Worm (Caenorhabditis elegans) whole organism, L1 larva: ENCODE results near the gene ptr-20.
"Not testable (repeated sequence)": the region's sequence is repeated elsewhere in the genome, so short reads cannot be mapped to it uniquely, and the experiment has no call there.

Experiments used
- C04F5.9 ChIP-seq: sonication (generic microtip); optimal IDR thresholded peaks from 2 replicates; lab custom pipeline; 2016; ENCODE audit warnings: missing genetic modification characterization, missing compliant biosample characterization
- C16A3.4 ChIP-seq: fragments of 150-350 bp; optimal IDR thresholded peaks from 2 replicates; lab custom pipeline; 2014; ENCODE audit warnings: missing biosample characterization, missing genetic modification characterization
- C34B4.2 ChIP-seq: sonication (generic microtip); optimal IDR thresholded peaks from 2 replicates; lab custom pipeline; 2017; ENCODE audit warnings: mild to moderate bottlenecking, missing genetic modification characterization, missing compliant biosample characterization
- Y116A8C.19 ChIP-seq: sonication (generic microtip); optimal IDR thresholded peaks from 2 replicates; lab custom pipeline; 2016; ENCODE audit warnings: missing compliant biosample characterization, missing genetic modification characterization, borderline replicate concordance
- alr-1 ChIP-seq: fragments of 200-800 bp; sonication (Bioruptor generic); optimal IDR thresholded peaks from 2 replicates; lab custom pipeline; 2018; ENCODE audit warnings: borderline replicate concordance, mild to moderate bottlenecking, missing genetic modification characterization, missing compliant biosample characterization
- ama-1 ChIP-seq: fragments of 150-350 bp; optimal IDR thresholded peaks from 2 replicates; lab custom pipeline; 2014
- ceh-8 ChIP-seq: fragments of 200-800 bp; sonication (Bioruptor generic); optimal IDR thresholded peaks from 2 replicates; lab custom pipeline; 2018; ENCODE audit warnings: mild to moderate bottlenecking, missing genetic modification characterization, moderate library complexity, missing compliant biosample characterization
- ceh-82 ChIP-seq, 3 experiments: fragments of 150-350 bp in 1 of 3; sonication (generic microtip) in 2 of 3; optimal IDR thresholded peaks; 2 replicates each; lab custom pipeline; 2014 to 2017; ENCODE audit warnings: missing biosample characterization in 3 of 3, missing genetic modification characterization in 3 of 3
- ceh-88 ChIP-seq: fragments of 200-800 bp; sonication (Bioruptor generic); IDR thresholded peaks from 2 replicates; pipeline ENCODE4 v1.3.6; 2022; ENCODE audit warnings: missing genetic modification characterization, missing compliant biosample characterization
- ces-1 ChIP-seq: fragments of 150-350 bp; optimal IDR thresholded peaks from 2 replicates; lab custom pipeline; 2014; ENCODE audit warnings: missing biosample characterization, missing genetic modification reagents, missing genetic modification characterization
- dpl-1 ChIP-seq, 3 experiments: fragments of 150-350 bp in 2 of 3; sonication (generic microtip) in 1 of 3; optimal IDR thresholded peaks; 2 replicates each; lab custom pipeline; 2014 to 2017; ENCODE audit warnings: missing biosample characterization in 3 of 3, missing genetic modification characterization in 3 of 3, missing genetic modification reagents in 3 of 3
- efl-3 ChIP-seq: fragments of 200-800 bp; sonication (Bioruptor generic); optimal IDR thresholded peaks from 2 replicates; lab custom pipeline; 2018; ENCODE audit warnings: mild to moderate bottlenecking, missing genetic modification characterization, missing compliant biosample characterization
- egl-13 ChIP-seq: sonication (generic microtip); optimal IDR thresholded peaks from 2 replicates; lab custom pipeline; 2016; ENCODE audit warnings: missing genotype, missing genetic modification reagents, missing genetic modification characterization, missing compliant biosample characterization
- elt-3 ChIP-seq, 6 experiments: fragments of 150-350 bp in 1 of 6; sonication (generic microtip); optimal IDR thresholded peaks; 2 replicates each; lab custom pipeline; 2017 to 2018; ENCODE audit warnings: missing biosample characterization in 6 of 6, missing genetic modification characterization in 6 of 6, inconsistent platforms in 1 of 6
- fkh-10 ChIP-seq: sonication (generic microtip); optimal IDR thresholded peaks from 2 replicates; lab custom pipeline; 2017; ENCODE audit warnings: missing biosample characterization, missing genetic modification reagents, missing genetic modification characterization
- fkh-8 ChIP-seq: sonication (generic microtip); optimal IDR thresholded peaks from 2 replicates; lab custom pipeline; 2016; ENCODE audit warnings: mild to moderate bottlenecking, missing genetic modification characterization, missing compliant biosample characterization
- fos-1 ChIP-seq: fragments of 150-350 bp; optimal IDR thresholded peaks from 2 replicates; lab custom pipeline; 2014; ENCODE audit warnings: missing biosample characterization, missing genetic modification characterization
- grh-1 ChIP-seq: fragments of 200-800 bp; sonication (Bioruptor generic); IDR thresholded peaks from 2 replicates; pipeline ENCODE4 v1.3.6; 2022; ENCODE audit warnings: missing genetic modification reagents, missing genetic modification characterization, missing compliant biosample characterization
- hpl-2 ChIP-seq: fragments of 150-350 bp; optimal IDR thresholded peaks from 2 replicates; lab custom pipeline; 2014; ENCODE audit warnings: missing biosample characterization, missing genetic modification reagents, missing genetic modification characterization
- jun-1 ChIP-seq: fragments of 150-350 bp; optimal IDR thresholded peaks from 2 replicates; lab custom pipeline; 2014; ENCODE audit warnings: missing biosample characterization, missing genetic modification reagents, missing genetic modification characterization
- lin-13 ChIP-seq: fragments of 150-350 bp; optimal IDR thresholded peaks from 2 replicates; lab custom pipeline; 2014; ENCODE audit warnings: missing biosample characterization, missing genetic modification reagents, missing genetic modification characterization
- lin-15B ChIP-seq: fragments of 150-350 bp; sonication (generic microtip); optimal IDR thresholded peaks from 3 replicates; lab custom pipeline; 2014; ENCODE audit warnings: missing biosample characterization, missing genetic modification characterization
- lin-35 ChIP-seq, 2 experiments: fragments of 150-350 bp; optimal IDR thresholded peaks; 2 replicates each; lab custom pipeline; 2014; ENCODE audit warnings: missing biosample characterization in 2 of 2, missing genetic modification characterization in 2 of 2, missing genetic modification reagents in 2 of 2
- lin-39 ChIP-seq: fragments of 150-350 bp; optimal IDR thresholded peaks from 2 replicates; lab custom pipeline; 2014; ENCODE audit warnings: missing biosample characterization, missing genetic modification reagents, missing genetic modification characterization
- lsy-2 ChIP-seq, 2 experiments: fragments of 150-350 bp; optimal IDR thresholded peaks; 2 replicates each; lab custom pipeline; 2014; ENCODE audit warnings: missing biosample characterization in 2 of 2, missing genetic modification characterization in 2 of 2
- mdl-1 ChIP-seq, 2 experiments: fragments of 150-350 bp; optimal IDR thresholded peaks; 2 replicates each; lab custom pipeline; 2014 to 2017; ENCODE audit warnings: missing biosample characterization in 2 of 2, missing genetic modification characterization in 2 of 2, inconsistent platforms in 1 of 2
- mef-2 ChIP-seq: fragments of 150-350 bp; optimal IDR thresholded peaks from 2 replicates; lab custom pipeline; 2014; ENCODE audit warnings: missing biosample characterization, missing genetic modification characterization
- nhr-12 ChIP-seq: sonication (generic microtip); optimal IDR thresholded peaks from 2 replicates; lab custom pipeline; 2017; ENCODE audit warnings: missing biosample characterization, missing genetic modification characterization
- nhr-19 ChIP-seq: fragments of 200-800 bp; sonication (Bioruptor generic); conservative IDR thresholded peaks from 2 replicates; pipeline ENCODE4 v1.3.6; 2022; ENCODE audit warnings: missing genetic modification characterization, missing compliant biosample characterization
- nhr-71 ChIP-seq: sonication (generic microtip); optimal IDR thresholded peaks from 2 replicates; lab custom pipeline; 2016; ENCODE audit warnings: mild to moderate bottlenecking, missing genetic modification characterization, moderate library complexity, missing compliant biosample characterization
- nhr-77 ChIP-seq: fragments of 150-350 bp; optimal IDR thresholded peaks from 2 replicates; lab custom pipeline; 2014; ENCODE audit warnings: missing biosample characterization, missing genetic modification characterization
- nhr-85 ChIP-seq: sonication (generic microtip); peaks from one replicate; lab custom pipeline; 2016; ENCODE audit warnings: missing genetic modification characterization, inconsistent platforms, missing compliant biosample characterization
- nhr-90 ChIP-seq: sonication (generic microtip); optimal IDR thresholded peaks from 2 replicates; lab custom pipeline; 2016; ENCODE audit warnings: mild to moderate bottlenecking, missing genetic modification characterization, missing compliant biosample characterization; ENCODE audit not compliant: poor library complexity
- pax-3 ChIP-seq: fragments of 200-800 bp; sonication (Bioruptor generic); optimal IDR thresholded peaks from 2 replicates; lab custom pipeline; 2018; ENCODE audit warnings: mild to moderate bottlenecking, missing genetic modification characterization, moderate library complexity, missing compliant biosample characterization
- rnt-1 ChIP-seq: sonication (generic microtip); optimal IDR thresholded peaks from 2 replicates; lab custom pipeline; 2016; ENCODE audit warnings: mild to moderate bottlenecking, missing genetic modification characterization, moderate library complexity, missing compliant biosample characterization
- snpc-4 ChIP-seq: fragments of 150-350 bp; optimal IDR thresholded peaks from 2 replicates; lab custom pipeline; 2014; ENCODE audit warnings: missing biosample characterization, missing genetic modification characterization
- swsn-7 ChIP-seq: sonication (generic microtip); optimal IDR thresholded peaks from 2 replicates; lab custom pipeline; 2016; ENCODE audit warnings: missing genetic modification characterization, missing compliant biosample characterization
- unc-130 ChIP-seq: fragments of 150-350 bp; optimal IDR thresholded peaks from 2 replicates; lab custom pipeline; 2017; ENCODE audit warnings: missing biosample characterization, missing genetic modification characterization, inconsistent platforms
- unc-30 ChIP-seq: sonication (generic microtip); optimal IDR thresholded peaks from 2 replicates; lab custom pipeline; 2017; ENCODE audit warnings: missing biosample characterization, missing genetic modification characterization
- unc-62 ChIP-seq: fragments of 150-350 bp; optimal IDR thresholded peaks from 2 replicates; lab custom pipeline; 2014; ENCODE audit warnings: missing biosample characterization, missing genetic modification reagents, missing genetic modification characterization
- unc-98 ChIP-seq: fragments of 200-800 bp; sonication (Bioruptor generic); IDR thresholded peaks from 2 replicates; pipeline ENCODE4 v1.3.6; 2022; ENCODE audit warnings: missing genetic modification characterization, missing compliant biosample characterization
- vab-15 ChIP-seq: sonication (generic microtip); optimal IDR thresholded peaks from 2 replicates; lab custom pipeline; 2017; ENCODE audit warnings: missing genotype, mild to moderate bottlenecking, missing genetic modification characterization, missing compliant biosample characterization
- zag-1 ChIP-seq: fragments of 150-350 bp; optimal IDR thresholded peaks from 2 replicates; lab custom pipeline; 2014; ENCODE audit warnings: missing biosample characterization, missing genetic modification characterization
- zip-4 ChIP-seq: fragments of 200-800 bp; sonication (Bioruptor generic); optimal IDR thresholded peaks from 2 replicates; lab custom pipeline; 2018; ENCODE audit warnings: mild to moderate bottlenecking, missing genetic modification characterization, moderate library complexity, missing compliant biosample characterization
- ztf-11 ChIP-seq, 2 experiments: sonication (generic microtip); optimal IDR thresholded peaks; 2 replicates each; lab custom pipeline; 2016 to 2017; ENCODE audit warnings: missing genetic modification characterization in 2 of 2, missing biosample characterization in 1 of 2, missing compliant biosample characterization in 1 of 2

ptr-20 gene

DNA sequence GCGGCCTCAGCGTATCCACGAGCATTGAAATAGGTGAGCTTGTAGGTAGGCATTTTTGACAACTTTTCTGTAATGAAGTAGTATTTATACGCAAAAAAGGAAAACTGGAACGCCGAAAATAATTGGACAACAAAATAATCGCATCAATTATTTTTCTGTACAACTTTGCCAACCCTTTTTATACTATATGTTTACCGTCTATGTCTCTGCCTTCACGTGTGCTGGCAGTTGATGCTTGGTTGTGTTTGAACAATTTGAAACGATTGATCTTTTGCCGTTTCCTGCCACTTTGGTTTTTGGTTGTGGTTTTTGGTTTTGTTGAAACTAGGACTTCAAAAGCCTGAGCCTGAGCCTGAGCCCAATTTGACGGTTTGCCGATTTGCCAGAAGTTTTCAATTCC lies 9.4 kb downstream of the ptr-20 start, which contains the start of gene gst-28:
gst-28 (minus strand) TSS at position 238 of the 400 bp plus-strand sequence.
- peak in 1 of 2 experiments; percentile 40 for TF ChIP-seq mdl-1 (tag; optimal IDR thresholded peaks at IDR 0.05; lab: Kevin White, UChicago)
- TF ChIP-seq lin-35 (GFP tag; optimal IDR thresholded peaks at IDR 0.05; lab: Kevin White, UChicago): peak in 1 of 2 experiments; percentile 7
- TF ChIP-seq rnt-1: no peak

DNA sequence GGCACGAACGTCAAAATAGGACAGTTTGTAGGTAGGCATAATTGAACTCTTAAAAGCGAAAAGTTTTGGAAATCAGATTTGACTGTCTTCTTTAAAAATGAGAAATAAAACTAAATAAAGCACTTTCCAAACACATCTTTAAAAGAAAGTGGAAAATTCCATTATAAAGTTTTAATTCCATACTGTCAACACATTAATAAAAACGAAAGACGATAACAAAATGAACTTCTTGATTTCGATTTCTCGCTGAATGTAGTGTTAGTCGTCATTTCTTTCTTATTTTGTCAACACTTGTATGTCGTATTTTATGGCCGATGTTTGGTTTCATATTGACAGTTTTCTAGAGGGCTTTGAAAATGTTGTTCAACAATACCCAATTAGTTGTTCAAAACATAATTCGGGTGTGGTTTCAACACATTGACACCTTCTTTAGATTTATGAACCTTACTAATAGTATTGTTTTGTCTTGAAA lies 11.9 kb downstream of the ptr-20 start, which contains the start of gene gst-29:
gst-29 (minus strand) TSS at position 51 of the 472 bp plus-strand sequence.
- TF ChIP-seq C16A3.4 (tag; lab: Kevin White, UChicago) (no peak), nhr-85 (tag; lab: Kevin White, UChicago) (peak; percentile 34), unc-30 (tag; lab: Kevin White, UChicago) (no peak)

- TF ChIP-seq C04F5.9; grh-1 (GFP tag; lab: Robert Waterston, UW); zag-1 (tag; lab: Kevin White, UChicago): not testable (repeated sequence)
- TF ChIP-seq, all 84 proteins: peak for 0; not testable (repeated sequence) for 84
Observed at ce11 chrII:15171816-15172215, 13.8 kb downstream of the ptr-20 start, which contains the start of gene gst-39. Gene gst-39 (minus strand): TSS chrII:15171916.

DNA sequence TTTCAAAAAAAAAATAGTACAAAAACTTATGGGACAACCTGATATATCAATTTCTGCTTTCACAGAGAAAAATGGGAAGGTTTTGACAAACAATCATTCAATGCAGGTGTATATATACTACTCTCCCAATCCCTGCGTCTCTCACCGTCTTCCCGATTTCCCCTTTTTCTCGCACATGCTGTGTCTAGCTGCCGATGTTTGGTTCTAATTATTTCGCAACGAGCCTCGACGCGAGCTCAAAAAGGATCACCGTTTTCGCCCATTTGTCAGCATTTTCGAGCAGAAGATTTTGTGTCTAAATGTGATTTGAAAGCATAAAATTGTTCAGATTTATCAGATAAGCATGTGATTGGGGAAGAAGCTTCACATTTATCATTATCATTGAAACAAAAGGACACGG lies 15.2 kb downstream of the ptr-20 start:
- TF ChIP-seq hpl-2 (GFP tag; lab: Kevin White, UChicago) (no peak), dpl-1 (GFP tag; optimal IDR thresholded peaks at IDR 0.05; lab: Kevin White, UChicago) (peak in 2 of 3 experiments; percentile 17 to 27), nhr-77 (tag; lab: Kevin White, UChicago) (peak; percentile 27), lin-39 (tag; lab: Kevin White, UChicago) (no peak), unc-98 (GFP tag; lab: Robert Waterston, UW) (no peak), nhr-19 (no peak), lin-15B (tag; lab: Kevin White, UChicago) (no peak), vab-15 (no peak), ama-1 (no peak), unc-62 (GFP tag; lab: Kevin White, UChicago) (no peak), fkh-10 (GFP tag; lab: Kevin White, UChicago) (no peak), swsn-7 (tag; lab: Kevin White, UChicago) (peak; percentile 38), ceh-8 (GFP tag; lab: Kevin White, UChicago) (peak; percentile 62), pax-3 (tag; lab: Kevin White, UChicago) (no peak), grh-1 (GFP tag; lab: Robert Waterston, UW) (no peak), unc-30 (tag; lab: Kevin White, UChicago) (no peak), ztf-11 (tag; optimal IDR thresholded peaks at IDR 0.05; lab: Kevin White, UChicago) (no peak), lsy-2 (tag; optimal IDR thresholded peaks at IDR 0.05; lab: Kevin White, UChicago) (peak in 1 of 2 experiments; percentile 44), nhr-12 (tag; lab: Kevin White, UChicago) (no peak), Y116A8C.19 (tag; lab: Kevin White, UChicago) (no peak), snpc-4 (tag; lab: Kevin White, UChicago) (peak; percentile 11), efl-3 (no peak), nhr-85 (tag; lab: Kevin White, UChicago) (no peak), C16A3.4 (tag; lab: Kevin White, UChicago) (no peak), ces-1 (GFP tag; lab: Kevin White, UChicago) (no peak), elt-3 (tag; optimal IDR thresholded peaks at IDR 0.05; lab: Kevin White, UChicago) (no peak), fos-1 (no peak), lin-13 (GFP tag; lab: Kevin White, UChicago) (no peak), C34B4.2 (tag; lab: Kevin White, UChicago) (no peak), mef-2 (tag; lab: Kevin White, UChicago) (no peak), ceh-82 (tag; optimal IDR thresholded peaks at IDR 0.05; lab: Kevin White, UChicago) (peak; percentile 3 to 38 (median 17)), nhr-90 (tag; lab: Kevin White, UChicago) (no peak), zip-4 (GFP tag; lab: Kevin White, UChicago) (peak; percentile 34), fkh-8 (tag; lab: Kevin White, UChicago) (peak; percentile 83), rnt-1 (peak; percentile 8), lin-35 (GFP tag; optimal IDR thresholded peaks at IDR 0.05; lab: Kevin White, UChicago) (peak; percentile 1 to 41), nhr-71 (tag; lab: Kevin White, UChicago) (peak; percentile 65), ceh-88 (GFP tag; lab: Robert Waterston, UW) (no peak), unc-130 (tag; lab: Kevin White, UChicago) (no peak), egl-13 (no peak), jun-1 (peak; percentile 23), alr-1 (no peak)
